Fruit fly (Drosophila melanogaster) S2 (cell line): Measurements from ENCODE around the gene CG18662.

Experiments used
- CG8478 ChIP-seq: fragments of >200 bp; optimal IDR thresholded peaks from 2 replicates; lab custom pipeline; 2018
- CTCF ChIP-seq, 2 experiments: fragments of >200 bp; optimal IDR thresholded peaks; 2 replicates each; lab custom pipeline; 2018

dm6 chr2L:8980359-8980758, at the start of gene CG18662:
- no peak for TF ChIP-seq CG8478
- no peak for TF ChIP-seq CTCF (optimal IDR thresholded peaks at IDR 0.05; lab: Kevin White, UChicago)
